Worm (Caenorhabditis elegans) whole organism, L2 larva: ENCODE measurements around the gene M106.7.

Experiments used
- C34F6.9 ChIP-seq: fragments of 150-350 bp; optimal IDR thresholded peaks from 2 replicates; lab custom pipeline; 2014; ENCODE audit warnings: missing biosample characterization, missing genetic modification characterization
- F13H6.1 ChIP-seq: sonication (generic microtip); optimal IDR thresholded peaks from 2 replicates; lab custom pipeline; 2016; ENCODE audit warnings: missing genetic modification characterization, missing compliant biosample characterization
- R02D3.7 ChIP-seq: fragments of 150-350 bp; optimal IDR thresholded peaks from 2 replicates; lab custom pipeline; 2014; ENCODE audit warnings: missing biosample characterization, missing genetic modification characterization
- Y55F3AM.14 ChIP-seq: fragments of 200-800 bp; sonication (Bioruptor generic); optimal IDR thresholded peaks from 2 replicates; lab custom pipeline; 2018; ENCODE audit warnings: mild to moderate bottlenecking, missing genetic modification characterization, missing compliant biosample characterization
- ZK546.5 ChIP-seq: sonication (generic microtip); optimal IDR thresholded peaks from 2 replicates; lab custom pipeline; 2017; ENCODE audit warnings: missing biosample characterization, missing genetic modification characterization
- alr-1 ChIP-seq: fragments of 150-350 bp; optimal IDR thresholded peaks from 2 replicates; lab custom pipeline; 2014; ENCODE audit warnings: missing biosample characterization, missing genetic modification characterization
- aly-2 ChIP-seq: fragments of 150-350 bp; optimal IDR thresholded peaks from 2 replicates; lab custom pipeline; 2014; ENCODE audit warnings: missing biosample characterization, missing genetic modification characterization
- ama-1 ChIP-seq: fragments of 150-350 bp; optimal IDR thresholded peaks from 2 replicates; lab custom pipeline; 2018; ENCODE audit warnings: inconsistent platforms
- blmp-1 ChIP-seq: sonication (generic microtip); optimal IDR thresholded peaks from 2 replicates; lab custom pipeline; 2017; ENCODE audit warnings: missing genetic modification characterization, mild to moderate bottlenecking, missing compliant biosample characterization, antibody characterized with exemption, moderate library complexity; ENCODE audit not compliant: insufficient read depth
- ceh-16 ChIP-seq: fragments of 150-350 bp; optimal IDR thresholded peaks from 2 replicates; lab custom pipeline; 2014; ENCODE audit warnings: missing biosample characterization, missing genetic modification characterization
- ceh-82 ChIP-seq: fragments of 150-350 bp; optimal IDR thresholded peaks from 2 replicates; lab custom pipeline; 2014; ENCODE audit warnings: missing biosample characterization, missing genetic modification characterization
- crh-2 ChIP-seq: sonication (generic microtip); optimal IDR thresholded peaks from 2 replicates; lab custom pipeline; 2017; ENCODE audit warnings: missing biosample characterization, missing genetic modification characterization
- dmd-4 ChIP-seq: sonication (generic microtip); optimal IDR thresholded peaks from 2 replicates; lab custom pipeline; 2017; ENCODE audit warnings: missing biosample characterization, missing genetic modification characterization
- egl-27 ChIP-seq: sonication (generic microtip); optimal IDR thresholded peaks from 3 replicates; lab custom pipeline; 2017; ENCODE audit warnings: missing biosample characterization, missing genetic modification reagents, missing genetic modification characterization
- elt-1 ChIP-seq: fragments of 150-350 bp; optimal IDR thresholded peaks from 2 replicates; lab custom pipeline; 2014; ENCODE audit warnings: missing biosample characterization, missing genetic modification characterization
- elt-3 ChIP-seq: sonication (generic microtip); optimal IDR thresholded peaks from 2 replicates; lab custom pipeline; 2017; ENCODE audit warnings: missing biosample characterization, missing genetic modification characterization
- fos-1 ChIP-seq: fragments of 150-350 bp; optimal IDR thresholded peaks from 2 replicates; lab custom pipeline; 2014; ENCODE audit warnings: missing biosample characterization, missing genetic modification characterization
- gmeb-1 ChIP-seq: fragments of 150-350 bp; optimal IDR thresholded peaks from 2 replicates; lab custom pipeline; 2014; ENCODE audit warnings: missing biosample characterization, missing genetic modification characterization
- lin-11 ChIP-seq: fragments of 150-350 bp; sonication (generic microtip); optimal IDR thresholded peaks from 2 replicates; lab custom pipeline; 2014; ENCODE audit warnings: missing biosample characterization, missing genetic modification characterization, inconsistent platforms, mixed read lengths
- lin-13 ChIP-seq: fragments of 150-350 bp; optimal IDR thresholded peaks from 2 replicates; lab custom pipeline; 2014; ENCODE audit warnings: missing biosample characterization, missing genetic modification reagents, missing genetic modification characterization
- lin-39 ChIP-seq: fragments of 150-350 bp; optimal IDR thresholded peaks from 2 replicates; lab custom pipeline; 2014; ENCODE audit warnings: missing biosample characterization, missing genetic modification reagents, missing genetic modification characterization
- lsy-2 ChIP-seq, 2 experiments: fragments of 150-350 bp in 1 of 2; sonication (generic microtip) in 1 of 2; optimal IDR thresholded peaks; 2 replicates each; lab custom pipeline; 2014 to 2017; ENCODE audit warnings: missing biosample characterization in 2 of 2, missing genetic modification characterization in 2 of 2
- mab-5 ChIP-seq: fragments of 150-350 bp; optimal IDR thresholded peaks from 2 replicates; lab custom pipeline; 2014; ENCODE audit warnings: missing biosample characterization, missing genetic modification characterization
- mbf-1 ChIP-seq: sonication (generic microtip); optimal IDR thresholded peaks from 2 replicates; lab custom pipeline; 2017; ENCODE audit warnings: missing biosample characterization, missing genetic modification characterization
- mdl-1 ChIP-seq, 2 experiments: fragments of 150-350 bp in 1 of 2; sonication (generic microtip) in 1 of 2; optimal IDR thresholded peaks; 2 replicates each; lab custom pipeline; 2017; ENCODE audit warnings: missing biosample characterization in 2 of 2, missing genetic modification characterization in 2 of 2
- nhr-10 ChIP-seq: sonication (generic microtip); optimal IDR thresholded peaks from 2 replicates; lab custom pipeline; 2017; ENCODE audit warnings: missing biosample characterization, missing genetic modification characterization
- nhr-11 ChIP-seq: fragments of 150-350 bp; optimal IDR thresholded peaks from 2 replicates; lab custom pipeline; 2014; ENCODE audit warnings: missing biosample characterization, missing genetic modification characterization
- nhr-12 ChIP-seq: fragments of 150-350 bp; optimal IDR thresholded peaks from 2 replicates; lab custom pipeline; 2014; ENCODE audit warnings: missing biosample characterization, missing genetic modification characterization
- nhr-129 ChIP-seq: fragments of 150-350 bp; optimal IDR thresholded peaks from 2 replicates; lab custom pipeline; 2014; ENCODE audit warnings: missing biosample characterization, missing genetic modification characterization
- nhr-21 ChIP-seq: fragments of 150-350 bp; optimal IDR thresholded peaks from 2 replicates; lab custom pipeline; 2014; ENCODE audit warnings: missing biosample characterization, missing genetic modification characterization
- nhr-23 ChIP-seq: fragments of 150-350 bp; optimal IDR thresholded peaks from 2 replicates; lab custom pipeline; 2014; ENCODE audit warnings: missing biosample characterization, missing genetic modification reagents, missing genetic modification characterization
- nhr-237 ChIP-seq: fragments of 150-350 bp; optimal IDR thresholded peaks from 2 replicates; lab custom pipeline; 2014; ENCODE audit warnings: missing biosample characterization, missing genetic modification characterization
- nhr-25 ChIP-seq: fragments of 150-350 bp; sonication (generic microtip); optimal IDR thresholded peaks from 3 replicates; lab custom pipeline; 2014; ENCODE audit warnings: missing biosample characterization, missing genetic modification characterization
- nhr-6 ChIP-seq: fragments of 150-350 bp; optimal IDR thresholded peaks from 2 replicates; lab custom pipeline; 2014; ENCODE audit warnings: missing biosample characterization, missing genetic modification characterization
- nhr-77 ChIP-seq: fragments of 150-350 bp; optimal IDR thresholded peaks from 2 replicates; lab custom pipeline; 2014; ENCODE audit warnings: missing biosample characterization, missing genetic modification characterization
- peb-1 ChIP-seq: fragments of 150-350 bp; optimal IDR thresholded peaks from 2 replicates; lab custom pipeline; 2014; ENCODE audit warnings: missing biosample characterization, missing genetic modification characterization
- sem-4 ChIP-seq: fragments of 150-350 bp; optimal IDR thresholded peaks from 2 replicates; lab custom pipeline; 2014; ENCODE audit warnings: missing biosample characterization, missing genetic modification reagents, missing genetic modification characterization
- skn-1 ChIP-seq: sonication (generic microtip); optimal IDR thresholded peaks from 2 replicates; lab custom pipeline; 2017; ENCODE audit warnings: missing biosample characterization, missing genetic modification characterization
- sma-3 ChIP-seq: sonication (generic microtip); optimal IDR thresholded peaks from 2 replicates; lab custom pipeline; 2016; ENCODE audit warnings: missing genetic modification reagents, missing genetic modification characterization, missing compliant biosample characterization
- sma-9 ChIP-seq, 2 experiments: fragments of 150-350 bp in 1 of 2; sonication (generic microtip) in 1 of 2; optimal IDR thresholded peaks; 2 replicates each; lab custom pipeline; 2014 to 2016; ENCODE audit warnings: missing genetic modification characterization in 2 of 2, mild to moderate bottlenecking in 1 of 2, missing biosample characterization in 1 of 2, missing compliant biosample characterization in 1 of 2, missing genetic modification reagents in 1 of 2, moderate library complexity in 1 of 2
- snpc-4 ChIP-seq: fragments of 150-350 bp; optimal IDR thresholded peaks from 2 replicates; lab custom pipeline; 2014; ENCODE audit warnings: missing biosample characterization, missing genetic modification characterization
- unc-39 ChIP-seq: fragments of 150-350 bp; optimal IDR thresholded peaks from 2 replicates; lab custom pipeline; 2014; ENCODE audit warnings: missing biosample characterization, missing genetic modification characterization
- unc-55 ChIP-seq: fragments of 150-350 bp; sonication (generic microtip); optimal IDR thresholded peaks from 3 replicates; lab custom pipeline; 2014; ENCODE audit warnings: missing biosample characterization, missing genetic modification reagents, missing genetic modification characterization
- unc-62 ChIP-seq: fragments of 150-350 bp; optimal IDR thresholded peaks from 2 replicates; lab custom pipeline; 2014; ENCODE audit warnings: missing biosample characterization, missing genetic modification reagents, missing genetic modification characterization
- zag-1 ChIP-seq: fragments of 150-350 bp; optimal IDR thresholded peaks from 2 replicates; lab custom pipeline; 2014; ENCODE audit warnings: missing biosample characterization, missing genetic modification characterization
- ztf-1 ChIP-seq: fragments of 200-800 bp; sonication (Bioruptor generic); conservative IDR thresholded peaks from 2 replicates; pipeline ENCODE4 v1.3.6; 2022; ENCODE audit warnings: missing genetic modification characterization, missing compliant biosample characterization
- ztf-11 ChIP-seq: sonication (generic microtip); optimal IDR thresholded peaks from 2 replicates; lab custom pipeline; 2017; ENCODE audit warnings: missing biosample characterization, missing genetic modification characterization
- ztf-4 ChIP-seq: fragments of 150-350 bp; optimal IDR thresholded peaks from 2 replicates; lab custom pipeline; 2014; ENCODE audit warnings: missing biosample characterization, missing genetic modification characterization

M106.7 gene

DNA sequence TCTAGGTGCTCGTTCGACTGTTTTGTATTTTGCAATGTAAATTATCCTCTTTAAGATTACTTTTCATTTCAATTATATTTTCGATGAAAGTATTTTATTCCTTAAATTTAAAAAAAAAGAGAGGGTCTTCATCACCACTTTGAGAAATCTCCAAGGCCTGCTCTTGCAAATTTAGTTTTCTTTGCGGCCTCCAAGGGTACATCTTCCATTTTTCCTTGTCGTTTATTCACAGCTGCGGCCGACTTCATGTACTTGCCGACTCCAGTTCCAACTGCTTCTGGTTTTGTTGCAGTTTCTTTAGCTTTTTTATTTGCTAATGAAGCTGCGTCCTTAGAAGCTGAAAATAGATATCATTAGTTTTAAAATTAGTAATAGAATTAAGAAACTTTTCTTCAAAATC lies 13.7 kb upstream of the M106.7 start:
- TF ChIP-seq crh-2 (no peak), nhr-77 (no peak), unc-55 (GFP tag; lab: Kevin White, UChicago) (no peak), lin-39 (tag; lab: Kevin White, UChicago) (no peak), C34F6.9 (no peak)

ce11 chrII:10868670-10869246 lies 11.8 kb upstream of the M106.7 start, which contains the start of the genes gmps-1 and cap-2:
gmps-1 (minus strand) TSS chrII:10868720.
cap-2 (plus strand) TSS chrII:10869196.
- TF ChIP-seq nhr-6 (tag; lab: Kevin White, UChicago) (peak; percentile 94), elt-1 (no peak), C34F6.9 (peak; percentile 97), nhr-77 (peak; percentile 65), nhr-11 (tag; lab: Kevin White, UChicago) (no peak), alr-1 (no peak), ZK546.5 (tag; lab: Kevin White, UChicago) (peak; percentile 78), dmd-4 (peak; percentile 57), crh-2 (peak; percentile 97), blmp-1 (tag; lab: Kevin White, UChicago) (peak; percentile 51), elt-3 (no peak), gmeb-1 (peak; percentile 94), unc-62 (GFP tag; lab: Kevin White, UChicago) (peak; percentile 87), ztf-4 (tag; lab: Kevin White, UChicago) (peak; percentile 96), ceh-16 (peak; percentile 76), lin-39 (tag; lab: Kevin White, UChicago) (peak; percentile 0), F13H6.1 (tag; lab: Kevin White, UChicago) (peak; percentile 97), ama-1 (lab: Kevin White, UChicago) (peak; percentile 16), egl-27 (tag; lab: Kevin White, UChicago) (peak; percentile 95), nhr-10 (tag; lab: Kevin White, UChicago) (peak; percentile 88), Y55F3AM.14 (GFP tag; lab: Kevin White, UChicago) (peak; percentile 71), nhr-12 (tag; lab: Kevin White, UChicago) (peak; percentile 22), unc-39 (tag; lab: Kevin White, UChicago) (no peak), mdl-1 (tag; optimal IDR thresholded peaks at IDR 0.05; lab: Kevin White, UChicago) (peak; percentile 52 to 79), unc-55 (GFP tag; lab: Kevin White, UChicago) (peak; percentile 99), sma-9 (GFP tag; optimal IDR thresholded peaks at IDR 0.05; lab: Kevin White, UChicago) (peak; percentile 98), sma-9 (tag; optimal IDR thresholded peaks at IDR 0.05; lab: Kevin White, UChicago) (no peak), mab-5 (tag; lab: Kevin White, UChicago) (peak; percentile 97), skn-1 (no peak), lsy-2 (tag; optimal IDR thresholded peaks at IDR 0.05; lab: Kevin White, UChicago) (peak; percentile 100), lin-13 (peak; percentile 96), nhr-25 (tag; lab: Kevin White, UChicago) (peak; percentile 97), nhr-129 (tag; lab: Kevin White, UChicago) (peak; percentile 87), zag-1 (peak; percentile 73), sma-3 (GFP tag; lab: Kevin White, UChicago) (peak; percentile 95), ztf-11 (tag; lab: Kevin White, UChicago) (no peak), snpc-4 (tag; lab: Kevin White, UChicago) (peak; percentile 79), nhr-21 (tag; lab: Kevin White, UChicago) (peak; percentile 95), nhr-237 (peak; percentile 79), peb-1 (no peak), mbf-1 (peak; percentile 40), ztf-1 (GFP tag; lab: Robert Waterston, UW) (no peak), fos-1 (peak; percentile 94), R02D3.7 (tag; lab: Kevin White, UChicago) (peak; percentile 95), sem-4 (peak; percentile 95), ceh-82 (tag; lab: Kevin White, UChicago) (peak; percentile 97), lin-11 (tag; lab: Kevin White, UChicago) (peak; percentile 97), nhr-23 (tag; lab: Kevin White, UChicago) (no peak), aly-2 (tag; lab: Kevin White, UChicago) (peak; percentile 6)
